Fruit fly (Drosophila melanogaster): ENCODE results near the gene CG10431.

dm6 chr2L:19018266-19018665, 43.8 kb downstream of the CG10431 start:
- TF ChIP-seq gl (tag; optimal IDR thresholded peaks at IDR 0.05) (no peak), CG9948 (tag; optimal IDR thresholded peaks at IDR 0.05) (no peak), EcR (GFP tag; optimal IDR thresholded peaks at IDR 0.05) (no peak), CG14655 (GFP tag; optimal IDR thresholded peaks at IDR 0.05) (no peak), CG32121 (GFP tag; IDR thresholded peaks at IDR 0.05) (no peak)
